Worm (Caenorhabditis elegans): ENCODE data around the gene wdr-5.1.

DNA sequence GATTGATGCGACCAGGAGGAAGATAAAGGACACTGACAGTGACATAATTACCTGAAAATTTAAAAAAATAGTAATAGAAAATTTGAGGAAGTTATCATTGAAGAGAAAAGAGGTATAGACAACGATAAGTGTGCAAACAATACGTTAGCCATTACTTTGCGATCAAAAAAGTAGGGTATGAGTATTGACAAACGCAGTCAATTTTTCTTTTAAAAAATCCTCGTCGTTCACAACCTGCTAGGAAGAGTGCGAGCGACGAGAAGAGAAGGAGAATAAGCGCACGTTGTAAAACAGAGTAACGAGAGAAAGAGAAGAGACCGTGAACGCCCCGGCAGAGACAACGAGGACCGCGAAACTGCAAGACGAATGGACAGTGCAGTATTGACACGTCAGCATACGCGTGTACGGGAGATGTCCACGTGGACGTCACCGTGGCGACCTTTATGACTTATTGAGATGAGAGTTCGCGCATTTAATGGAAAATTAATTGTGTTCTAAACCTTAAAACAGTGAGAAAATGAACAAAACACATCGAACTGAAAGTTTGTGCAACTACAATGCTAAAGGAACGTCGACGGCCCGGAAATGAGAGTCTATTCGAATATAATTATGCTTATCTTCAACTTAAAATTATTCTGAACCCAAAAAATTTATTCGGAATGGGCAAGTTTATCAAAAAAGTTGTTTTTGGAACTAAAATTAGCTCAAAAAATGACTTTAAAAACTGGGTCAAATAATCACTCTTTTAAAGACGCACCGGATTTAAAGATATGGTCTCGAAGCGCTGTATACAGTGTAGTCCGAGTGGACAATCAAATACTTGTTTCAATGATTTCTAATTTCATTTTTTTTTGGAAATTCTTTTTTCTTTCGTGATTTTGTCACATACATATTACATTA lies 3.4 kb upstream of the wdr-5.1 start, which contains the start of the genes pdi-1 and C14B1.2:
- TF ChIP-seq ref-1 (GFP tag; conservative IDR thresholded peaks at IDR 0.05) = no peak
- no peak for TF ChIP-seq ztf-23 (GFP tag; IDR thresholded peaks at IDR 0.05)
- TF ChIP-seq T22C8.4 (GFP tag; IDR thresholded peaks at IDR 0.05) = no peak
- no peak for TF ChIP-seq flt-1 (GFP tag; IDR thresholded peaks at IDR 0.05)
- TF ChIP-seq cog-1 (tag; optimal IDR thresholded peaks at IDR 0.05) = no peak

Measured in whole organism, midembryonic.